Fruit fly (Drosophila melanogaster) whole organism, wandering third instar larva: ENCODE measurements around the gene CG4440.

Source experiments
- Abd-B ChIP-seq: fragments of >200 bp; optimal IDR thresholded peaks from 2 replicates; lab custom pipeline; 2017; ENCODE audit warnings: missing biosample characterization, missing genetic modification characterization
- CG32264 ChIP-seq: fragments of 200-800 bp; sonication (Bioruptor generic); optimal IDR thresholded peaks from 2 replicates; lab custom pipeline; 2016; ENCODE audit warnings: missing biosample characterization, missing genetic modification characterization
- CG9705 ChIP-seq: fragments of 200-800 bp; sonication (Bioruptor generic); optimal IDR thresholded peaks from 2 replicates; lab custom pipeline; 2018; ENCODE audit warnings: missing biosample characterization, mild to moderate bottlenecking, missing genetic modification characterization
- CrebA ChIP-seq: fragments of 200-800 bp; sonication (Bioruptor generic); optimal IDR thresholded peaks from 2 replicates; lab custom pipeline; 2016; ENCODE audit warnings: missing biosample characterization, mild to moderate bottlenecking, missing genetic modification characterization, borderline replicate concordance
- Dfd ChIP-seq: fragments of >200 bp; optimal IDR thresholded peaks from 2 replicates; lab custom pipeline; 2017; ENCODE audit warnings: missing biosample characterization, missing genetic modification characterization
- Dif ChIP-seq: fragments of 200-275, 200-300 bp; sonication (Bioruptor generic); optimal IDR thresholded peaks from 2 replicates; lab custom pipeline; 2018; ENCODE audit warnings: missing biosample characterization, missing genetic modification characterization; ENCODE audit not compliant: partially characterized antibody
- GATAd ChIP-seq: sonication (Bioruptor generic); optimal IDR thresholded peaks from 2 replicates; lab custom pipeline; 2016; ENCODE audit warnings: missing biosample characterization, missing genetic modification characterization
- HLH106 ChIP-seq: fragments of 200-800 bp; optimal IDR thresholded peaks from 3 replicates; lab custom pipeline; 2019; ENCODE audit warnings: missing biosample characterization, mild to moderate bottlenecking, missing genetic modification characterization, moderate library complexity
- Hnf4 ChIP-seq: fragments of 200-800 bp; sonication (Bioruptor generic); optimal IDR thresholded peaks from 2 replicates; lab custom pipeline; 2016; ENCODE audit warnings: missing biosample characterization, mild to moderate bottlenecking, missing genetic modification characterization
- Hr78 ChIP-seq: fragments of >200 bp; optimal IDR thresholded peaks from 2 replicates; lab custom pipeline; 2017; ENCODE audit warnings: missing biosample characterization, missing genetic modification characterization
- Hr83 ChIP-seq: fragments of 200-300 bp; sonication (Bioruptor generic); optimal IDR thresholded peaks from 2 replicates; lab custom pipeline; 2016; ENCODE audit warnings: missing biosample characterization, mild to moderate bottlenecking, missing genetic modification characterization, moderate library complexity; ENCODE audit not compliant: poor library complexity, severe bottlenecking
- Jra ChIP-seq: sonication (Bioruptor generic); optimal IDR thresholded peaks from 2 replicates; lab custom pipeline; 2016; ENCODE audit warnings: missing biosample characterization, missing genetic modification characterization
- Mio ChIP-seq: sonication (Bioruptor generic); optimal IDR thresholded peaks from 2 replicates; lab custom pipeline; 2016; ENCODE audit warnings: missing biosample characterization, missing genetic modification characterization
- Myc ChIP-seq: fragments of >200 bp; optimal IDR thresholded peaks from 2 replicates; lab custom pipeline; 2017
- N ChIP-seq: fragments of >200 bp; optimal IDR thresholded peaks from 2 replicates; lab custom pipeline; 2018; ENCODE audit warnings: missing biosample characterization, missing external identifiers, missing genetic modification characterization
- OdsH ChIP-seq: fragments of 200-800 bp; sonication (Bioruptor generic); optimal IDR thresholded peaks from 2 replicates; lab custom pipeline; 2016; ENCODE audit warnings: missing biosample characterization, mild to moderate bottlenecking, missing genetic modification characterization
- Rel ChIP-seq, 2 experiments: fragments of 200-800 bp; sonication (Bioruptor generic) in 1 of 2; optimal IDR thresholded peaks; 2 replicates in 1 of 2; 3 replicates in 1 of 2; lab custom pipeline; 2016 to 2019; ENCODE audit warnings: mild to moderate bottlenecking in 2 of 2, missing biosample characterization in 2 of 2, missing genetic modification characterization in 2 of 2, moderate library complexity in 1 of 2
- Sp1 ChIP-seq: fragments of 200-800 bp; sonication (Bioruptor generic); optimal IDR thresholded peaks from 3 replicates; lab custom pipeline; 2019; ENCODE audit warnings: missing biosample characterization, mild to moderate bottlenecking, missing genetic modification characterization, moderate library complexity
- Vsx2 ChIP-seq: fragments of 200-300, 225-300 bp; sonication (Bioruptor generic); optimal IDR thresholded peaks from 2 replicates; lab custom pipeline; 2018; ENCODE audit warnings: missing biosample characterization, missing genetic modification characterization; ENCODE audit not compliant: partially characterized antibody
- br ChIP-seq: fragments of 200-800 bp; sonication (Bioruptor generic); optimal IDR thresholded peaks from 2 replicates; lab custom pipeline; 2016; ENCODE audit warnings: missing biosample characterization, missing genetic modification characterization
- brk ChIP-seq: fragments of 200-800 bp; sonication (Bioruptor generic); optimal IDR thresholded peaks from 2 replicates; lab custom pipeline; 2016; ENCODE audit warnings: missing biosample characterization, mild to moderate bottlenecking, missing genetic modification characterization
- dl ChIP-seq, 2 experiments: fragments of 175-275, 200-275 bp in 1 of 2; fragments of 200-275 bp in 1 of 2; sonication (Bioruptor generic); optimal IDR thresholded peaks; lab custom pipeline; 2018; ENCODE audit warnings: mild to moderate bottlenecking in 2 of 2, missing biosample characterization in 2 of 2, missing genetic modification characterization in 2 of 2, moderate library complexity in 2 of 2; ENCODE audit not compliant: partially characterized antibody in 2 of 2, insufficient read depth in 1 of 2
- dmrt93B ChIP-seq: fragments of 200-800 bp; sonication (Bioruptor generic); optimal IDR thresholded peaks from 2 replicates; lab custom pipeline; 2018; ENCODE audit warnings: missing biosample characterization, mild to moderate bottlenecking, missing genetic modification characterization
- dsf ChIP-seq: sonication (Bioruptor generic); optimal IDR thresholded peaks from 2 replicates; lab custom pipeline; 2016; ENCODE audit warnings: missing biosample characterization, missing genetic modification characterization, borderline replicate concordance
- ey ChIP-seq: fragments of 200-800 bp; sonication (Bioruptor generic); optimal IDR thresholded peaks from 2 replicates; lab custom pipeline; 2016; ENCODE audit warnings: missing biosample characterization, missing genetic modification characterization
- foxo ChIP-seq, 2 experiments: fragments of 200-800 bp; sonication (Bioruptor generic); optimal IDR thresholded peaks; 2 replicates in 1 of 2; 3 replicates in 1 of 2; lab custom pipeline; 2016 to 2017; ENCODE audit warnings: missing biosample characterization in 2 of 2, missing genetic modification characterization in 2 of 2
- fru ChIP-seq: fragments of 200-800 bp; sonication (Bioruptor generic); optimal IDR thresholded peaks from 3 replicates; lab custom pipeline; 2016; ENCODE audit warnings: missing biosample characterization, mild to moderate bottlenecking, missing genetic modification characterization
- h ChIP-seq: fragments of 200-800 bp; sonication (Bioruptor generic); optimal IDR thresholded peaks from 3 replicates; lab custom pipeline; 2016; ENCODE audit warnings: missing biosample characterization, mild to moderate bottlenecking, missing genetic modification characterization
- jim ChIP-seq: fragments of 175-275, 200-325 bp; sonication (Bioruptor generic); optimal IDR thresholded peaks from 2 replicates; lab custom pipeline; 2016; ENCODE audit warnings: missing biosample characterization, mild to moderate bottlenecking, missing genetic modification characterization
- lola ChIP-seq: fragments of >200 bp; optimal IDR thresholded peaks from 2 replicates; lab custom pipeline; 2017; ENCODE audit warnings: missing biosample characterization, missing genetic modification characterization
- pan ChIP-seq: fragments of >200 bp; optimal IDR thresholded peaks from 2 replicates; lab custom pipeline; 2017
- psq ChIP-seq: fragments of 200-800 bp; sonication (Bioruptor generic); optimal IDR thresholded peaks from 3 replicates; lab custom pipeline; 2017; ENCODE audit warnings: missing biosample characterization, mild to moderate bottlenecking, missing genetic modification characterization, moderate library complexity
- rgr ChIP-seq: fragments of 200-800 bp; sonication (Bioruptor generic); optimal IDR thresholded peaks from 3 replicates; lab custom pipeline; 2016; ENCODE audit warnings: missing biosample characterization, mild to moderate bottlenecking, missing genetic modification characterization
- sage ChIP-seq: fragments of 200-800 bp; sonication (Bioruptor generic); optimal IDR thresholded peaks from 2 replicates; lab custom pipeline; 2016; ENCODE audit warnings: missing biosample characterization, mild to moderate bottlenecking, missing genetic modification characterization
- sv ChIP-seq: fragments of 200-800 bp; sonication (Bioruptor generic); optimal IDR thresholded peaks from 3 replicates; lab custom pipeline; 2016; ENCODE audit warnings: missing biosample characterization, missing genetic modification characterization
- tai ChIP-seq: sonication (Bioruptor generic); optimal IDR thresholded peaks from 2 replicates; lab custom pipeline; 2016; ENCODE audit warnings: missing biosample characterization, missing genetic modification characterization
- woc ChIP-seq: sonication (Bioruptor generic); optimal IDR thresholded peaks from 2 replicates; lab custom pipeline; 2016; ENCODE audit warnings: missing biosample characterization, mild to moderate bottlenecking, missing genetic modification characterization

The CG4440 gene

dm6 chr2L:16321872-16322631 is 7.7 kb upstream of the CG4440 start:
- no peak for TF ChIP-seq GATAd (GFP tag; lab: Kevin White, UChicago)
- TF ChIP-seq sv, result no peak
- peak; percentile 36 for TF ChIP-seq rgr (GFP tag; lab: Kevin White, UChicago)
- TF ChIP-seq brk (GFP tag; lab: Kevin White, UChicago), result no peak
- no peak for TF ChIP-seq Hr78
- TF ChIP-seq woc (GFP tag; lab: Kevin White, UChicago), result no peak
- no peak for TF ChIP-seq ey (GFP tag; lab: Kevin White, UChicago)
- no peak for TF ChIP-seq Hnf4 (GFP tag; lab: Kevin White, UChicago)
- no peak for TF ChIP-seq N (GFP tag; lab: Kevin White, UChicago)
- TF ChIP-seq tai, result peak; percentile 23
- TF ChIP-seq Abd-B (GFP tag; lab: Kevin White, UChicago), result no peak
- no peak for TF ChIP-seq jim
- TF ChIP-seq dmrt93B (GFP tag; lab: Kevin White, UChicago), result no peak
- TF ChIP-seq dsf (GFP tag; lab: Kevin White, UChicago), result no peak
- no peak for TF ChIP-seq Myc (lab: Kevin White, UChicago)
- no peak for TF ChIP-seq Mio (GFP tag; lab: Kevin White, UChicago)
- no peak for TF ChIP-seq sage
- TF ChIP-seq lola (GFP tag; lab: Kevin White, UChicago), result no peak
- TF ChIP-seq Rel (GFP tag; optimal IDR thresholded peaks at IDR 0.05; lab: Kevin White, UChicago), result no peak
- TF ChIP-seq Rel (tag; optimal IDR thresholded peaks at IDR 0.05; lab: Kevin White, UChicago), result peak; percentile 10
- no peak for TF ChIP-seq Jra (GFP tag; lab: Kevin White, UChicago)
- TF ChIP-seq br (GFP tag; lab: Kevin White, UChicago), result peak; percentile 17
- TF ChIP-seq Dfd (GFP tag; lab: Kevin White, UChicago), result no peak
- no peak for TF ChIP-seq HLH106 (tag; lab: Kevin White, UChicago)
- TF ChIP-seq pan (lab: Kevin White, UChicago), result no peak
- TF ChIP-seq CG32264 (GFP tag; lab: Kevin White, UChicago), result no peak
- no peak for TF ChIP-seq Vsx2
- no peak for TF ChIP-seq dl (GFP tag; optimal IDR thresholded peaks at IDR 0.05; lab: Kevin White, UChicago; ENCODE audit: insufficient read depth in 1 of 2, partially characterized antibody in 2 of 2)
- TF ChIP-seq Hr83 (GFP tag; lab: Kevin White, UChicago), result no peak

- no peak for TF ChIP-seq OdsH
- peak; percentile 48 for TF ChIP-seq fru
- no peak for TF ChIP-seq HLH106 (tag; lab: Kevin White, UChicago)
- no peak for TF ChIP-seq Vsx2
- no peak for TF ChIP-seq sage
Measured at dm6 chr2L:16323544-16323943, 6.2 kb upstream of the CG4440 start.

- TF ChIP-seq foxo (GFP tag; optimal IDR thresholded peaks at IDR 0.05; lab: Kevin White, UChicago) (no peak), fru (no peak), Hnf4 (GFP tag; lab: Kevin White, UChicago) (peak; percentile 20), brk (GFP tag; lab: Kevin White, UChicago) (peak; percentile 7), sage (peak; percentile 74), Hr83 (GFP tag; lab: Kevin White, UChicago) (no peak), rgr (GFP tag; lab: Kevin White, UChicago) (peak; percentile 28), Rel (GFP tag; optimal IDR thresholded peaks at IDR 0.05; lab: Kevin White, UChicago) (no peak), Rel (tag; optimal IDR thresholded peaks at IDR 0.05; lab: Kevin White, UChicago) (peak; percentile 60)
Measured at dm6 chr2L:16324833-16325232, 4.9 kb upstream of the CG4440 start.

- TF ChIP-seq jim, result no peak
- peak; percentile 70 for TF ChIP-seq Dif
- peak; percentile 88 for TF ChIP-seq psq
- TF ChIP-seq Mio (GFP tag; lab: Kevin White, UChicago), result peak; percentile 74
- peak; percentile 66 for TF ChIP-seq Hr83 (GFP tag; lab: Kevin White, UChicago)
- TF ChIP-seq OdsH, result peak; percentile 94
- peak; percentile 96 for TF ChIP-seq fru
- peak; percentile 74 for TF ChIP-seq dsf (GFP tag; lab: Kevin White, UChicago)
- peak; percentile 97 for TF ChIP-seq h (GFP tag; lab: Kevin White, UChicago)
- TF ChIP-seq sage, result peak; percentile 92
- peak; percentile 82 for TF ChIP-seq dmrt93B (GFP tag; lab: Kevin White, UChicago)
- TF ChIP-seq CG9705 (GFP tag; lab: Kevin White, UChicago), result peak; percentile 69
- no peak for TF ChIP-seq CrebA (GFP tag; lab: Kevin White, UChicago)
- peak; percentile 91 for TF ChIP-seq HLH106 (tag; lab: Kevin White, UChicago)
- TF ChIP-seq Myc (lab: Kevin White, UChicago), result no peak
- peak; percentile 91 for TF ChIP-seq br (GFP tag; lab: Kevin White, UChicago)
- TF ChIP-seq GATAd (GFP tag; lab: Kevin White, UChicago), result peak; percentile 62
- TF ChIP-seq foxo (GFP tag; optimal IDR thresholded peaks at IDR 0.05; lab: Kevin White, UChicago), result peak; percentile 79 to 96
- no peak for TF ChIP-seq lola (GFP tag; lab: Kevin White, UChicago)
- peak; percentile 84 for TF ChIP-seq Jra (GFP tag; lab: Kevin White, UChicago)
- no peak for TF ChIP-seq Abd-B (GFP tag; lab: Kevin White, UChicago)
- TF ChIP-seq Rel (GFP tag; optimal IDR thresholded peaks at IDR 0.05; lab: Kevin White, UChicago), result peak; percentile 63
- peak; percentile 97 for TF ChIP-seq Rel (tag; optimal IDR thresholded peaks at IDR 0.05; lab: Kevin White, UChicago)
- TF ChIP-seq Sp1 (GFP tag; lab: Kevin White, UChicago), result peak; percentile 89
- TF ChIP-seq woc (GFP tag; lab: Kevin White, UChicago), result peak; percentile 98
- peak; percentile 94 for TF ChIP-seq brk (GFP tag; lab: Kevin White, UChicago)
Measured at dm6 chr2L:16325515-16326257, 4.0 kb upstream of the CG4440 start, which contains the start of gene cact. cact (minus strand) TSS chr2L:16326207.
